Fruit fly (Drosophila melanogaster): ENCODE data around the gene Cyp313a4.

Cyp313a4 gene

dm6 chr3R:12653511-12654252, 27.5 kb downstream of the Cyp313a4 start:
- TF ChIP-seq Snoo (tag; optimal IDR thresholded peaks at IDR 0.05) = no peak
- no peak for TF ChIP-seq CG8159 (tag; optimal IDR thresholded peaks at IDR 0.05)
- TF ChIP-seq rn (GFP tag; IDR thresholded peaks at IDR 0.05) = peak; percentile 46
- peak; percentile 52; the same call in 1 of the 2 replicates for TF ChIP-seq CG10348 (GFP tag; IDR thresholded peaks at IDR 0.05)
- no peak for TF ChIP-seq Pif1A (GFP tag; optimal IDR thresholded peaks at IDR 0.05)
- no peak for TF ChIP-seq CG17806 (tag; optimal IDR thresholded peaks at IDR 0.05)
- no peak for TF ChIP-seq Pif1B (GFP tag; optimal IDR thresholded peaks at IDR 0.05)
- no peak for TF ChIP-seq CG9948 (tag; optimal IDR thresholded peaks at IDR 0.05)
- TF ChIP-seq CG13204 (GFP tag; optimal IDR thresholded peaks at IDR 0.05) = no peak
- TF ChIP-seq D1 (tag; optimal IDR thresholded peaks at IDR 0.05) = no peak
- TF ChIP-seq CG34367 (tag; optimal IDR thresholded peaks at IDR 0.05) = no peak
- TF ChIP-seq CG14655 (GFP tag; optimal IDR thresholded peaks at IDR 0.05) = peak; percentile 55
- TF ChIP-seq CG15710 (tag; optimal IDR thresholded peaks at IDR 0.05) = no peak
- TF ChIP-seq CG4496 (GFP tag; IDR thresholded peaks at IDR 0.05) = 0 out of 3 replicates have a peak, but pooled peaks have one; percentile 18
- TF ChIP-seq gl (tag; optimal IDR thresholded peaks at IDR 0.05) = no peak
- no peak for TF ChIP-seq EcR (GFP tag; optimal IDR thresholded peaks at IDR 0.05)
- peak; percentile 47 for TF ChIP-seq CG8301 (tag; optimal IDR thresholded peaks at IDR 0.05)
- TF ChIP-seq CG32121 (GFP tag; IDR thresholded peaks at IDR 0.05) = peak; percentile 79
- peak; percentile 80 for TF ChIP-seq fd96Ca (GFP tag; IDR thresholded peaks at IDR 0.05)
- TF ChIP-seq CG12605 (GFP tag; IDR thresholded peaks at IDR 0.05) = no peak
- peak; percentile 46 for TF ChIP-seq Ets98B (GFP tag; IDR thresholded peaks at IDR 0.05)

dm6 chr3R:12652736-12653135, 28.4 kb downstream of the Cyp313a4 start:
- TF ChIP-seq CG9948 (tag; optimal IDR thresholded peaks at IDR 0.05) (no peak), CG8301 (tag; optimal IDR thresholded peaks at IDR 0.05) (no peak), CG12605 (GFP tag; IDR thresholded peaks at IDR 0.05) (no peak)

dm6 chr3R:12650537-12650936, 30.6 kb downstream of the Cyp313a4 start:
- no peak for TF ChIP-seq Pif1B (GFP tag; optimal IDR thresholded peaks at IDR 0.05)
- TF ChIP-seq D1 (tag; optimal IDR thresholded peaks at IDR 0.05) = peak; percentile 29
- TF ChIP-seq CG8301 (tag; optimal IDR thresholded peaks at IDR 0.05) = no peak

- TF ChIP-seq CG8301 (tag; optimal IDR thresholded peaks at IDR 0.05) = no peak
- no peak for TF ChIP-seq CG17806 (tag; optimal IDR thresholded peaks at IDR 0.05)
- TF ChIP-seq CG34367 (tag; optimal IDR thresholded peaks at IDR 0.05) = no peak
- no peak for TF ChIP-seq CG13204 (GFP tag; optimal IDR thresholded peaks at IDR 0.05)
- TF ChIP-seq Pif1A (GFP tag; optimal IDR thresholded peaks at IDR 0.05) = no peak
- no peak for TF ChIP-seq Ets98B (GFP tag; IDR thresholded peaks at IDR 0.05)
- no peak for TF ChIP-seq CG32121 (GFP tag; IDR thresholded peaks at IDR 0.05)
- no peak for TF ChIP-seq CG14655 (GFP tag; optimal IDR thresholded peaks at IDR 0.05)
- TF ChIP-seq fd96Ca (GFP tag; IDR thresholded peaks at IDR 0.05) = no peak
- no peak for TF ChIP-seq CG10348 (GFP tag; IDR thresholded peaks at IDR 0.05)
Measured at dm6 chr3R:12649099-12650029, 31.8 kb downstream of the Cyp313a4 start.

dm6 chr3R:12647954-12648353, 33.2 kb downstream of the Cyp313a4 start, which contains the start of gene Dtg:
TSS of gene Dtg (plus strand) at chr3R:12648058.
- TF ChIP-seq Ets98B (GFP tag; IDR thresholded peaks at IDR 0.05) = 0 out of 2 replicates have a peak, but pooled peaks have one; percentile 11
- TF ChIP-seq CG17806 (tag; optimal IDR thresholded peaks at IDR 0.05) = no peak
- peak; percentile 66 for TF ChIP-seq EcR (GFP tag; optimal IDR thresholded peaks at IDR 0.05)
- TF ChIP-seq CG12605 (GFP tag; IDR thresholded peaks at IDR 0.05) = 0 out of 2 replicates have a peak, but pooled peaks have one; percentile 24
- TF ChIP-seq CG4496 (GFP tag; IDR thresholded peaks at IDR 0.05) = peak; percentile 50; the same call in 1 of the 3 replicates

- TF ChIP-seq CG8159 (tag; optimal IDR thresholded peaks at IDR 0.05) (no peak), fd96Ca (GFP tag; IDR thresholded peaks at IDR 0.05) (0 out of 3 replicates have a peak, but pooled peaks have one; percentile 26)
Measured at dm6 chr3R:12647348-12647747, 33.8 kb downstream of the Cyp313a4 start.

- no peak for TF ChIP-seq CG32121 (GFP tag; IDR thresholded peaks at IDR 0.05)
- no peak for TF ChIP-seq CG12605 (GFP tag; IDR thresholded peaks at IDR 0.05)
- TF ChIP-seq CG4496 (GFP tag; IDR thresholded peaks at IDR 0.05) = no peak
- TF ChIP-seq fd96Ca (GFP tag; IDR thresholded peaks at IDR 0.05) = no peak
- TF ChIP-seq Pif1B (GFP tag; optimal IDR thresholded peaks at IDR 0.05) = no peak
- TF ChIP-seq CG8159 (tag; optimal IDR thresholded peaks at IDR 0.05) = no peak
- TF ChIP-seq Ets98B (GFP tag; IDR thresholded peaks at IDR 0.05) = no peak
- no peak for TF ChIP-seq CG17806 (tag; optimal IDR thresholded peaks at IDR 0.05)
- TF ChIP-seq CG13204 (GFP tag; optimal IDR thresholded peaks at IDR 0.05) = no peak
- TF ChIP-seq CG10348 (GFP tag; IDR thresholded peaks at IDR 0.05) = no peak
- TF ChIP-seq gl (tag; optimal IDR thresholded peaks at IDR 0.05) = no peak
- TF ChIP-seq CG34367 (tag; optimal IDR thresholded peaks at IDR 0.05) = no peak
Measured at dm6 chr3R:12646926-12647325, 34.2 kb downstream of the Cyp313a4 start.
